Worm (Caenorhabditis elegans): Measurements from ENCODE around the gene K02F6.6.
"Not testable (repeated sequence)": the region's sequence is repeated elsewhere in the genome, so short reads cannot be mapped to it uniquely, and the experiment has no call there.

DNA sequence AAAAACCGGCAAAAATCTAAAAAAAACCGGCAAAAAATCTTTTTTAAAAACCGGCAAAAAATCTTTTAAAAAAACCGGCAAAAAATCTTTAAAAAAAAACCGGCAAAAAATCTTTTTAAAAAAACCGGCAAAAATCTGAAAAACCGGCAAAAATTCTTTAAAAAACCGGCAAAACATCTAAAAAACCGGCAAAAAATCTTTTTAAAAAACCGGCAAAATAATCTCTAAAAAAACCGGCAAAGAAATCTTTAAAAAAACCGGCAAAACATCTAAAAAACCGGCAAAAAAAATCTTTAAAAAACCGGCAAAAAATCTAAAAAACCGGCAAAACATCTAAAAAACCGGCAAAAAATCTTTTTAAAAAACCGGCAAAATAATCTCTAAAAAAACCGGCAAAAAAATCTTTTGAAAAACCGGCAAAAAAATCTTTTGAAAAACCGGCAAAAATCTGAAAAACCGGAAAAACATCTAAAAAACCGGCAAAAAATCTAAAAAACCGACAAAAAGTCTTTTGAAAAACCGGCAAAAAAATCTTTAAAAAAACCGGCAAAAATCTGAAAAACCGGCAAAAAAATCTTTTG lies 39.9 kb downstream of the K02F6.6 start:
- TF ChIP-seq fkh-10 (GFP tag; optimal IDR thresholded peaks at IDR 0.05); nhr-12 (tag; optimal IDR thresholded peaks at IDR 0.05); nhr-84 (tag; optimal IDR thresholded peaks at IDR 0.05); lsy-2 (tag; optimal IDR thresholded peaks at IDR 0.05); pqm-1 (tag; optimal IDR thresholded peaks at IDR 0.05); lin-39 (tag; optimal IDR thresholded peaks at IDR 0.05); unc-130 (tag; optimal IDR thresholded peaks at IDR 0.05): not testable (repeated sequence)

All from whole organism, L1 larva.